Worm (Caenorhabditis elegans): ENCODE results near the gene C03H5.6.

- no peak for TF ChIP-seq fkh-10 (GFP tag; optimal IDR thresholded peaks at IDR 0.05)
- no peak for TF ChIP-seq ceh-9 (tag; optimal IDR thresholded peaks at IDR 0.05)
- no peak for TF ChIP-seq eor-1 (tag; optimal IDR thresholded peaks at IDR 0.05)
Observed at ce11 chrII:371549-371948, 27.7 kb downstream of the C03H5.6 start.

All from whole organism, L3 larva.